Worm (Caenorhabditis elegans) whole organism, L4 larva: ENCODE results near the gene T04B2.8.

Experiments used
- F10B5.3 ChIP-seq: sonication (generic microtip); optimal IDR thresholded peaks from 2 replicates; lab custom pipeline; 2016; ENCODE audit warnings: mild to moderate bottlenecking, missing genetic modification characterization, missing compliant biosample characterization
- F26F4.8 ChIP-seq: fragments of 200-800 bp; sonication (Bioruptor generic); conservative IDR thresholded peaks from 2 replicates; pipeline ENCODE4 v1.3.6; 2022; ENCODE audit warnings: missing genetic modification characterization, missing compliant biosample characterization
- F49E8.2 ChIP-seq: sonication (generic microtip); optimal IDR thresholded peaks from 2 replicates; lab custom pipeline; 2016; ENCODE audit warnings: missing compliant biosample characterization, mild to moderate bottlenecking, missing genetic modification characterization, borderline replicate concordance
- Y48G9A.11 ChIP-seq: fragments of 200-800 bp; sonication (Bioruptor generic); IDR thresholded peaks from 2 replicates; pipeline ENCODE4 v1.3.6; 2022; ENCODE audit warnings: missing genetic modification reagents, missing genetic modification characterization, missing compliant biosample characterization
- Y75B8A.6 ChIP-seq: fragments of 200-800 bp; sonication (Bioruptor generic); IDR thresholded peaks from 2 replicates; pipeline ENCODE4 v1.3.6; 2022; ENCODE audit warnings: missing genetic modification reagents, missing genetic modification characterization, missing compliant biosample characterization
- aha-1 ChIP-seq: fragments of 150-350 bp; peaks from one replicate; lab custom pipeline; 2014; ENCODE audit warnings: missing biosample characterization, missing genetic modification characterization
- aly-2 ChIP-seq: sonication (generic microtip); optimal IDR thresholded peaks from 2 replicates; lab custom pipeline; 2018; ENCODE audit warnings: missing biosample characterization, missing genetic modification characterization
- ama-1 ChIP-seq: fragments of 150-350 bp; optimal IDR thresholded peaks from 2 replicates; lab custom pipeline; 2014; ENCODE audit warnings: inconsistent platforms, mixed read lengths
- attf-4 ChIP-seq: sonication (generic microtip); optimal IDR thresholded peaks from 3 replicates; lab custom pipeline; 2017; ENCODE audit warnings: missing biosample characterization, missing genetic modification characterization
- ceh-62 ChIP-seq: sonication (generic microtip); optimal IDR thresholded peaks from 2 replicates; lab custom pipeline; 2017; ENCODE audit warnings: missing biosample characterization, missing genetic modification characterization
- ces-1 ChIP-seq: fragments of 150-350 bp; sonication (generic microtip); optimal IDR thresholded peaks from 4 replicates; lab custom pipeline; 2014; ENCODE audit warnings: missing biosample characterization, missing genetic modification reagents, missing genetic modification characterization
- ctbp-1 ChIP-seq: fragments of 200-800 bp; sonication (Bioruptor generic); IDR thresholded peaks from 2 replicates; pipeline ENCODE4 v1.3.6; 2022; ENCODE audit warnings: missing genetic modification reagents, missing genetic modification characterization, missing compliant biosample characterization
- daf-16 ChIP-seq, 3 experiments: sonication (generic microtip); optimal IDR thresholded peaks; 2 replicates each; lab custom pipeline; 2016 to 2017; ENCODE audit warnings: missing genetic modification characterization in 3 of 3, missing genetic modification reagents in 3 of 3, mild to moderate bottlenecking in 2 of 3, missing compliant biosample characterization in 2 of 3, missing biosample characterization in 1 of 3, moderate library complexity in 1 of 3
- daf-19 ChIP-seq: fragments of 200-800 bp; sonication (Bioruptor generic); conservative IDR thresholded peaks from 2 replicates; pipeline ENCODE4 v1.3.6; 2022; ENCODE audit warnings: missing genetic modification characterization, missing compliant biosample characterization
- dmd-6 ChIP-seq: fragments of 200-800 bp; sonication (Bioruptor generic); IDR thresholded peaks from 2 replicates; pipeline ENCODE4 v1.3.6; 2022; ENCODE audit warnings: missing genetic modification reagents, missing genetic modification characterization, missing compliant biosample characterization
- dpl-1 ChIP-seq: fragments of 150-350 bp; optimal IDR thresholded peaks from 2 replicates; lab custom pipeline; 2014; ENCODE audit warnings: missing biosample characterization, missing genetic modification reagents, missing genetic modification characterization
- dve-1 ChIP-seq: sonication (generic microtip); optimal IDR thresholded peaks from 2 replicates; lab custom pipeline; 2017; ENCODE audit warnings: antibody characterized with exemption, mild to moderate bottlenecking, missing genetic modification characterization, missing compliant biosample characterization; ENCODE audit not compliant: insufficient read depth
- hif-1 ChIP-seq, 2 experiments: sonication (generic microtip); optimal IDR thresholded peaks; 2 replicates each; lab custom pipeline; 2016 to 2017; ENCODE audit warnings: missing compliant biosample characterization in 2 of 2, missing genetic modification characterization in 2 of 2, missing genetic modification reagents in 2 of 2, missing genotype in 2 of 2, mild to moderate bottlenecking in 1 of 2
- hlh-11 ChIP-seq: fragments of 200-800 bp; sonication (Bioruptor generic); optimal IDR thresholded peaks from 2 replicates; lab custom pipeline; 2018; ENCODE audit warnings: mild to moderate bottlenecking, missing genetic modification characterization, missing compliant biosample characterization
- hlh-30 ChIP-seq: sonication (generic microtip); optimal IDR thresholded peaks from 2 replicates; lab custom pipeline; 2017; ENCODE audit warnings: antibody characterized with exemption, mild to moderate bottlenecking, missing genetic modification characterization, missing compliant biosample characterization; ENCODE audit not compliant: insufficient read depth
- hmg-1.1 ChIP-seq: fragments of 200-800 bp; sonication (Bioruptor generic); IDR thresholded peaks from 2 replicates; pipeline ENCODE4 v1.3.6; 2022; ENCODE audit warnings: missing genetic modification reagents, missing genetic modification characterization, missing compliant biosample characterization
- lin-13 ChIP-seq: fragments of 150-350 bp; optimal IDR thresholded peaks from 2 replicates; lab custom pipeline; 2014; ENCODE audit warnings: missing biosample characterization, missing genetic modification reagents, missing genetic modification characterization
- lin-39 ChIP-seq: fragments of 150-350 bp; optimal IDR thresholded peaks from 2 replicates; lab custom pipeline; 2014; ENCODE audit warnings: missing biosample characterization, missing genetic modification reagents, missing genetic modification characterization
- lsy-2 ChIP-seq, 2 experiments: fragments of 150-350 bp in 1 of 2; sonication (generic microtip) in 1 of 2; optimal IDR thresholded peaks; 2 replicates each; lab custom pipeline; 2014 to 2017; ENCODE audit warnings: missing biosample characterization in 2 of 2, missing genetic modification characterization in 2 of 2
- madf-5 ChIP-seq, 2 experiments: fragments of 200-800 bp; sonication (Bioruptor generic); IDR thresholded peaks; 2 replicates each; pipeline ENCODE4 v1.3.6; 2022; ENCODE audit warnings: missing compliant biosample characterization in 2 of 2, missing genetic modification characterization in 2 of 2
- mdl-1 ChIP-seq, 2 experiments: fragments of 150-350 bp in 1 of 2; sonication (generic microtip) in 1 of 2; optimal IDR thresholded peaks; 2 replicates each; lab custom pipeline; 2014 to 2017; ENCODE audit warnings: missing biosample characterization in 2 of 2, missing genetic modification characterization in 2 of 2
- mep-1 ChIP-seq: fragments of 150-350 bp; sonication (generic microtip); optimal IDR thresholded peaks from 3 replicates; lab custom pipeline; 2014; ENCODE audit warnings: missing biosample characterization, missing genetic modification characterization
- mes-2 ChIP-seq: sonication (generic microtip); optimal IDR thresholded peaks from 2 replicates; lab custom pipeline; 2016; ENCODE audit warnings: missing genotype, mild to moderate bottlenecking, missing genetic modification characterization, missing compliant biosample characterization; ENCODE audit not compliant: poor library complexity, severe bottlenecking
- mxl-3 ChIP-seq: fragments of 200-800 bp; sonication (Bioruptor generic); optimal IDR thresholded peaks from 2 replicates; lab custom pipeline; 2018; ENCODE audit warnings: mild to moderate bottlenecking, missing genetic modification characterization, missing compliant biosample characterization
- nhr-11 ChIP-seq: fragments of 150-350 bp; optimal IDR thresholded peaks from 2 replicates; lab custom pipeline; 2014; ENCODE audit warnings: missing biosample characterization, missing genetic modification characterization
- nhr-28 ChIP-seq: fragments of 150-350 bp; optimal IDR thresholded peaks from 2 replicates; lab custom pipeline; 2014; ENCODE audit warnings: missing biosample characterization, missing genetic modification characterization
- nhr-42 ChIP-seq: fragments of 200-800 bp; sonication (Bioruptor generic); IDR thresholded peaks from 2 replicates; pipeline ENCODE4 v1.3.6; 2022; ENCODE audit warnings: missing genetic modification characterization, missing compliant biosample characterization
- nhr-76 ChIP-seq: fragments of 150-350 bp; optimal IDR thresholded peaks from 2 replicates; lab custom pipeline; 2014; ENCODE audit warnings: missing biosample characterization, missing genetic modification characterization
- nhr-77 ChIP-seq: fragments of 150-350 bp; optimal IDR thresholded peaks from 2 replicates; lab custom pipeline; 2014; ENCODE audit warnings: missing biosample characterization, missing genetic modification characterization
- pha-4 ChIP-seq, 2 experiments: fragments of 150-350 bp in 1 of 2; fragments of 200-800 bp in 1 of 2; sonication (Bioruptor generic) in 1 of 2; IDR thresholded peaks in 1 of 2; optimal IDR thresholded peaks in 1 of 2; 2 replicates each; pipeline versions ENCODE4 v1.3.6 to Lab custom; 2014 to 2022; ENCODE audit warnings: missing genetic modification characterization in 2 of 2, missing genetic modification reagents in 2 of 2, missing biosample characterization in 1 of 2, missing compliant biosample characterization in 1 of 2
- saeg-2 ChIP-seq: fragments of 200-800 bp; sonication (Bioruptor generic); IDR thresholded peaks from 2 replicates; pipeline ENCODE4 v1.3.6; 2022; ENCODE audit warnings: missing genetic modification reagents, missing genetic modification characterization, missing compliant biosample characterization
- sdz-12 ChIP-seq: fragments of 200-800 bp; sonication (Bioruptor generic); optimal IDR thresholded peaks from 2 replicates; lab custom pipeline; 2018; ENCODE audit warnings: mild to moderate bottlenecking, missing genetic modification characterization, missing compliant biosample characterization
- snpc-1.2 ChIP-seq: fragments of 200-800 bp; sonication (Bioruptor generic); IDR thresholded peaks from 2 replicates; pipeline ENCODE4 v1.3.6; 2022; ENCODE audit warnings: missing genetic modification reagents, missing genetic modification characterization, missing compliant biosample characterization
- spr-3 ChIP-seq: fragments of 200-800 bp; sonication (Bioruptor generic); optimal IDR thresholded peaks from 2 replicates; lab custom pipeline; 2018; ENCODE audit warnings: mild to moderate bottlenecking, missing genetic modification characterization, missing compliant biosample characterization
- tra-1 ChIP-seq: fragments of 200-800 bp; sonication (Bioruptor generic); IDR thresholded peaks from 2 replicates; pipeline ENCODE4 v1.3.6; 2022; ENCODE audit warnings: missing genetic modification reagents, missing genetic modification characterization, missing compliant biosample characterization
- unc-39 ChIP-seq: sonication (generic microtip); optimal IDR thresholded peaks from 2 replicates; lab custom pipeline; 2017; ENCODE audit warnings: missing biosample characterization, missing genetic modification characterization
- vab-7 ChIP-seq: fragments of 200-800 bp; sonication (Bioruptor generic); IDR thresholded peaks from 2 replicates; pipeline ENCODE4 v1.3.6; 2022; ENCODE audit warnings: missing genetic modification reagents, missing genetic modification characterization, missing compliant biosample characterization
- zfp-2 ChIP-seq: sonication (generic microtip); optimal IDR thresholded peaks from 2 replicates; lab custom pipeline; 2016; ENCODE audit warnings: mild to moderate bottlenecking, missing genetic modification characterization, missing compliant biosample characterization
- zip-2 ChIP-seq: fragments of 150-350 bp; optimal IDR thresholded peaks from 2 replicates; lab custom pipeline; 2014; ENCODE audit warnings: missing biosample characterization, missing genetic modification characterization

T04B2.8 gene

ce11 chrIV:10009536-10009935 lies 41.5 kb downstream of the T04B2.8 start, which contains the start of gene magu-4:
Gene magu-4 (plus strand): TSS chrIV:10009753.
- TF ChIP-seq aha-1 (peak; percentile 60), Y75B8A.6 (GFP tag; lab: Robert Waterston, UW) (no peak)

- no peak for TF ChIP-seq ces-1
- no peak for TF ChIP-seq sdz-12 (GFP tag; lab: Kevin White, UChicago)
- TF ChIP-seq lin-13 (GFP tag; lab: Kevin White, UChicago) = no peak
- no peak for TF ChIP-seq hif-1 (tag; optimal IDR thresholded peaks at IDR 0.05; lab: Kevin White, UChicago)
- TF ChIP-seq dve-1 = peak; percentile 46
- TF ChIP-seq nhr-42 = no peak
- no peak for TF ChIP-seq aly-2 (tag; lab: Kevin White, UChicago)
- 0 out of 2 replicates have a peak, but pooled peaks have one; percentile 50 for TF ChIP-seq hmg-1.1
- TF ChIP-seq mes-2 (tag; lab: Kevin White, UChicago) = peak; percentile 30
- TF ChIP-seq lsy-2 (tag; optimal IDR thresholded peaks at IDR 0.05; lab: Kevin White, UChicago) = peak in 1 of 2 experiments; percentile 31
- TF ChIP-seq pha-4 (GFP tag; IDR thresholded peaks at IDR 0.05; lab: Robert Waterston, UW) = no peak
- TF ChIP-seq pha-4 (tag; optimal IDR thresholded peaks at IDR 0.05; lab: Kevin White, UChicago) = peak; percentile 42
- TF ChIP-seq ceh-62 (tag; lab: Kevin White, UChicago) = no peak
- no peak for TF ChIP-seq nhr-76
- no peak for TF ChIP-seq vab-7 (GFP tag; lab: Robert Waterston, UW)
- peak; percentile 50 for TF ChIP-seq hlh-11 (tag; lab: Kevin White, UChicago)
- peak; percentile 5 for TF ChIP-seq nhr-77 (tag; lab: Kevin White, UChicago)
- 0 out of 4 replicates have a peak, but pooled peaks of 1 of the 2 experiments have one; percentile 16 for TF ChIP-seq madf-5 (GFP tag; IDR thresholded peaks at IDR 0.05; lab: Robert Waterston, UW)
- TF ChIP-seq F26F4.8 (GFP tag; lab: Robert Waterston, UW) = no peak
- no peak for TF ChIP-seq daf-16 (GFP tag; optimal IDR thresholded peaks at IDR 0.05; lab: Kevin White, UChicago)
- TF ChIP-seq daf-16 (tag; optimal IDR thresholded peaks at IDR 0.05; lab: Kevin White, UChicago) = peak; percentile 20
- peak; percentile 5 for TF ChIP-seq hlh-30
- peak; percentile 54 for TF ChIP-seq mxl-3 (GFP tag; lab: Kevin White, UChicago)
- TF ChIP-seq mep-1 (tag; lab: Kevin White, UChicago) = no peak
- TF ChIP-seq daf-19 = no peak
- TF ChIP-seq zip-2 = no peak
- peak; percentile 74 for TF ChIP-seq nhr-28 (tag; lab: Kevin White, UChicago)
- TF ChIP-seq Y48G9A.11 (GFP tag; lab: Robert Waterston, UW) = no peak
- TF ChIP-seq dmd-6 = no peak
- TF ChIP-seq tra-1 (GFP tag; lab: Robert Waterston, UW) = no peak
- TF ChIP-seq saeg-2 = no peak
- TF ChIP-seq snpc-1.2 = no peak
- peak; percentile 18 to 81 for TF ChIP-seq mdl-1 (tag; optimal IDR thresholded peaks at IDR 0.05; lab: Kevin White, UChicago)
- TF ChIP-seq nhr-11 (tag; lab: Kevin White, UChicago) = no peak
- no peak for TF ChIP-seq ama-1
Measured at ce11 chrIV:10007758-10008157, 43.2 kb downstream of the T04B2.8 start.

- TF ChIP-seq F10B5.3 (no peak), F49E8.2 (tag; lab: Kevin White, UChicago) (no peak), lin-39 (tag; lab: Kevin White, UChicago) (no peak), attf-4 (tag; lab: Kevin White, UChicago) (no peak), mxl-3 (GFP tag; lab: Kevin White, UChicago) (no peak), ctbp-1 (GFP tag; lab: Robert Waterston, UW) (no peak), tra-1 (GFP tag; lab: Robert Waterston, UW) (no peak), unc-39 (tag; lab: Kevin White, UChicago) (no peak), mep-1 (tag; lab: Kevin White, UChicago) (no peak), zfp-2 (no peak), spr-3 (GFP tag; lab: Kevin White, UChicago) (no peak), zip-2 (no peak), dpl-1 (no peak)
Measured at ce11 chrIV:10006792-10007191, 44.2 kb downstream of the T04B2.8 start, which contains the start of gene C47E12.13. Gene C47E12.13 (minus strand): TSS chrIV:10006892.
